Fruit fly (Drosophila melanogaster) whole organism, embryonic: ENCODE measurements around the gene HERC2.

Experiments used
- Aef1 ChIP-seq: fragments of 200-800 bp; sonication (Bioruptor generic); IDR thresholded peaks from 3 replicates; pipeline ENCODE4 v1.3.6; 2022; ENCODE audit warnings: missing biosample characterization, missing genetic modification characterization
- CG10654 ChIP-seq: fragments of 200-800 bp; sonication (Bioruptor generic); optimal IDR thresholded peaks from 2 replicates; lab custom pipeline; 2016; ENCODE audit warnings: missing biosample characterization, missing genetic modification characterization
- CG11504 ChIP-seq: fragments of 200-800 bp; sonication (Bioruptor generic); optimal IDR thresholded peaks from 3 replicates; lab custom pipeline; 2019; ENCODE audit warnings: missing biosample characterization, mild to moderate bottlenecking, missing genetic modification characterization, moderate library complexity
- CG12155 ChIP-seq: fragments of 200-800 bp; sonication (Bioruptor generic); optimal IDR thresholded peaks from 3 replicates; lab custom pipeline; 2016; ENCODE audit warnings: missing biosample characterization, missing genetic modification characterization
- CG12219 ChIP-seq: fragments of 200-800 bp; sonication (Bioruptor generic); optimal IDR thresholded peaks from 3 replicates; lab custom pipeline; 2018; ENCODE audit warnings: missing biosample characterization, mild to moderate bottlenecking, missing genetic modification characterization
- CG12659 ChIP-seq: fragments of 200-800 bp; sonication (Bioruptor generic); optimal IDR thresholded peaks from 3 replicates; lab custom pipeline; 2017; ENCODE audit warnings: mild to moderate bottlenecking, missing biosample characterization, missing genetic modification reagents, missing genetic modification characterization
- CG13424 ChIP-seq: fragments of 200-800 bp; sonication (Bioruptor generic); optimal IDR thresholded peaks from 2 replicates; lab custom pipeline; 2019; ENCODE audit warnings: missing biosample characterization, mild to moderate bottlenecking, missing genetic modification characterization, moderate library complexity
- CG15269 ChIP-seq: fragments of 200-800 bp; sonication (Bioruptor generic); optimal IDR thresholded peaks from 2 replicates; lab custom pipeline; 2018; ENCODE audit warnings: missing biosample characterization, mild to moderate bottlenecking, missing genetic modification characterization, moderate library complexity
- CG15514 ChIP-seq: fragments of 200-800 bp; sonication (Bioruptor generic); optimal IDR thresholded peaks from 3 replicates; lab custom pipeline; 2017; ENCODE audit warnings: missing biosample characterization, missing genetic modification characterization, mild to moderate bottlenecking, moderate library complexity, missing genetic modification reagents
- CG1602 ChIP-seq: fragments of 200-800 bp; sonication (Bioruptor generic); optimal IDR thresholded peaks from 3 replicates; lab custom pipeline; 2016; ENCODE audit warnings: missing biosample characterization, missing genetic modification characterization
- CG18764 ChIP-seq: fragments of 200-800 bp; sonication (Bioruptor generic); optimal IDR thresholded peaks from 3 replicates; lab custom pipeline; 2016; ENCODE audit warnings: missing biosample characterization, missing genetic modification characterization
- CG31441 ChIP-seq: fragments of 200-800 bp; sonication (Bioruptor generic); IDR thresholded peaks from 2 replicates; pipeline ENCODE4 v1.3.6; 2022; ENCODE audit warnings: missing biosample characterization, missing genetic modification characterization
- CG33557 ChIP-seq: fragments of 200-800 bp; sonication (Bioruptor generic); optimal IDR thresholded peaks from 2 replicates; lab custom pipeline; 2019; ENCODE audit warnings: missing biosample characterization, mild to moderate bottlenecking, missing genetic modification characterization, moderate library complexity
- CG4404 ChIP-seq: fragments of 200-800 bp; sonication (Bioruptor generic); IDR thresholded peaks from 2 replicates; pipeline ENCODE4 v1.3.6; 2022; ENCODE audit warnings: missing biosample characterization, missing genetic modification characterization
- CG4820 ChIP-seq: fragments of 200-800 bp; sonication (Bioruptor generic); optimal IDR thresholded peaks from 3 replicates; lab custom pipeline; 2016; ENCODE audit warnings: missing biosample characterization, missing genetic modification characterization
- CG5953 ChIP-seq: fragments of 200-800 bp; sonication (Bioruptor generic); IDR thresholded peaks from 2 replicates; pipeline ENCODE4 v1.3.6; 2022; ENCODE audit warnings: missing biosample characterization, missing genetic modification characterization
- CG6254 ChIP-seq: fragments of 200-800 bp; sonication (Bioruptor generic); optimal IDR thresholded peaks from 3 replicates; lab custom pipeline; 2017; ENCODE audit warnings: mild to moderate bottlenecking, missing biosample characterization, missing genetic modification reagents, missing genetic modification characterization
- CG6654 ChIP-seq: fragments of 200-800 bp; sonication (Bioruptor generic); optimal IDR thresholded peaks from 2 replicates; lab custom pipeline; 2017; ENCODE audit warnings: missing biosample characterization, mild to moderate bottlenecking, missing genetic modification characterization
- CG6854 ChIP-seq: fragments of 200-800 bp; sonication (Bioruptor generic); optimal IDR thresholded peaks from 3 replicates; lab custom pipeline; 2017; ENCODE audit warnings: missing biosample characterization, mild to moderate bottlenecking, missing genetic modification characterization
- CG7987 ChIP-seq: fragments of 200-800 bp; sonication (Bioruptor generic); optimal IDR thresholded peaks from 2 replicates; lab custom pipeline; 2018; ENCODE audit warnings: missing biosample characterization, mild to moderate bottlenecking, missing genetic modification characterization, moderate library complexity
- CG8388 ChIP-seq: fragments of 200-800 bp; sonication (Bioruptor generic); optimal IDR thresholded peaks from 2 replicates; lab custom pipeline; 2019; ENCODE audit warnings: missing biosample characterization, mild to moderate bottlenecking, missing genetic modification characterization, moderate library complexity
- CkIIα-i1 ChIP-seq: fragments of 200-800 bp; sonication (Bioruptor generic); IDR thresholded peaks from 2 replicates; pipeline ENCODE4 v1.3.6; 2022; ENCODE audit warnings: missing biosample characterization, missing genetic modification characterization
- D19A ChIP-seq: fragments of 200-800 bp; optimal IDR thresholded peaks from 3 replicates; lab custom pipeline; 2019; ENCODE audit warnings: missing biosample characterization, mild to moderate bottlenecking, missing genetic modification characterization, moderate library complexity
- Doc2 ChIP-seq: fragments of 200-800 bp; sonication (Bioruptor generic); IDR thresholded peaks from 2 replicates; pipeline ENCODE4 v1.3.6; 2022; ENCODE audit warnings: missing biosample characterization, missing genetic modification characterization
- Gsc ChIP-seq: fragments of 200-800 bp; sonication (Bioruptor generic); IDR thresholded peaks from 2 replicates; pipeline ENCODE4 v1.3.6; 2022; ENCODE audit warnings: missing biosample characterization, missing genetic modification characterization
- Myb ChIP-seq: fragments of 200-800 bp; sonication (Bioruptor generic); optimal IDR thresholded peaks from 2 replicates; lab custom pipeline; 2016; ENCODE audit warnings: missing biosample characterization, missing genetic modification characterization
- Nf-YA ChIP-seq: fragments of 200-800 bp; sonication (Bioruptor generic); IDR thresholded peaks from 2 replicates; pipeline ENCODE4 v1.3.6; 2022; ENCODE audit warnings: missing biosample characterization, missing genetic modification characterization
- Nf-YB ChIP-seq: fragments of 200-800 bp; sonication (Bioruptor generic); optimal IDR thresholded peaks from 3 replicates; lab custom pipeline; 2019; ENCODE audit warnings: missing biosample characterization, mild to moderate bottlenecking, missing genetic modification characterization, moderate library complexity
- YL-1 ChIP-seq: fragments of 200-800 bp; sonication (Bioruptor generic); optimal IDR thresholded peaks from 3 replicates; lab custom pipeline; 2017; ENCODE audit warnings: missing biosample characterization, mild to moderate bottlenecking, missing genetic modification characterization
- abd-A ChIP-seq: fragments of 200-800 bp; sonication (Bioruptor generic); optimal IDR thresholded peaks from 3 replicates; lab custom pipeline; 2019; ENCODE audit warnings: missing biosample characterization, mild to moderate bottlenecking, missing genetic modification characterization, moderate library complexity
- al ChIP-seq: fragments of 200-800 bp; sonication (Bioruptor generic); IDR thresholded peaks from 2 replicates; pipeline ENCODE4 v1.3.6; 2022; ENCODE audit warnings: missing biosample characterization, missing genetic modification characterization
- bsh ChIP-seq, 2 experiments: fragments of 200-800 bp; sonication (Bioruptor generic); optimal IDR thresholded peaks; 2 replicates each; lab custom pipeline; 2017 to 2018; ENCODE audit warnings: mild to moderate bottlenecking in 2 of 2, missing biosample characterization in 2 of 2, missing genetic modification characterization in 2 of 2, moderate library complexity in 1 of 2
- caup ChIP-seq: fragments of 200-800 bp; sonication (Bioruptor generic); optimal IDR thresholded peaks from 3 replicates; lab custom pipeline; 2017; ENCODE audit warnings: missing biosample characterization, mild to moderate bottlenecking, missing genetic modification characterization, moderate library complexity; ENCODE audit not compliant: severe bottlenecking
- chif ChIP-seq, 2 experiments: fragments of 200-800 bp; sonication (Bioruptor generic); optimal IDR thresholded peaks; 3 replicates each; lab custom pipeline; 2016; ENCODE audit warnings: missing biosample characterization in 2 of 2, missing genetic modification characterization in 2 of 2
- ci ChIP-seq: fragments of 200-800 bp; sonication (Bioruptor generic); IDR thresholded peaks from 3 replicates; pipeline ENCODE4 v1.3.6; 2022; ENCODE audit warnings: missing biosample characterization, missing genetic modification characterization
- dimm ChIP-seq: fragments of 200-800 bp; sonication (Bioruptor generic); IDR thresholded peaks from 2 replicates; pipeline ENCODE4 v1.3.6; 2022; ENCODE audit warnings: missing biosample characterization, missing genetic modification characterization
- gcm ChIP-seq: fragments of 200-800 bp; sonication (Bioruptor generic); optimal IDR thresholded peaks from 2 replicates; lab custom pipeline; 2019; ENCODE audit warnings: missing biosample characterization, mild to moderate bottlenecking, missing genetic modification characterization, moderate library complexity
- grau ChIP-seq: fragments of 200-800 bp; optimal IDR thresholded peaks from 3 replicates; lab custom pipeline; 2019; ENCODE audit warnings: missing biosample characterization, mild to moderate bottlenecking, missing genetic modification characterization, moderate library complexity
- ham ChIP-seq: fragments of 200-800 bp; sonication (Bioruptor generic); IDR thresholded peaks from 2 replicates; pipeline ENCODE4 v1.3.6; 2022; ENCODE audit warnings: missing biosample characterization, missing genetic modification characterization
- ind ChIP-seq: fragments of 200-800 bp; sonication (Bioruptor generic); optimal IDR thresholded peaks from 3 replicates; lab custom pipeline; 2016; ENCODE audit warnings: missing biosample characterization, missing genetic modification characterization
- jing ChIP-seq: fragments of 200-800 bp; sonication (Bioruptor generic); optimal IDR thresholded peaks from 2 replicates; lab custom pipeline; 2018; ENCODE audit warnings: missing biosample characterization, mild to moderate bottlenecking, missing genetic modification characterization
- kni ChIP-seq: fragments of 200-800 bp; sonication (Bioruptor generic); optimal IDR thresholded peaks from 3 replicates; lab custom pipeline; 2017; ENCODE audit warnings: mild to moderate bottlenecking, missing biosample characterization, missing genetic modification reagents, missing genetic modification characterization
- knrl ChIP-seq: fragments of 200-800 bp; sonication (Bioruptor generic); IDR thresholded peaks from 3 replicates; pipeline ENCODE4 v1.3.6; 2022; ENCODE audit warnings: missing biosample characterization, missing genetic modification characterization; ENCODE audit not compliant: partially characterized antibody
- mam ChIP-seq: fragments of 200-800 bp; sonication (Bioruptor generic); optimal IDR thresholded peaks from 3 replicates; lab custom pipeline; 2016; ENCODE audit warnings: missing biosample characterization, missing genetic modification characterization
- onecut ChIP-seq: fragments of 200-800 bp; sonication (Bioruptor generic); IDR thresholded peaks from 2 replicates; pipeline ENCODE4 v1.3.6; 2022; ENCODE audit warnings: missing biosample characterization, missing genetic modification characterization
- scrt ChIP-seq: fragments of 200-800 bp; sonication (Bioruptor generic); optimal IDR thresholded peaks from 2 replicates; lab custom pipeline; 2018; ENCODE audit warnings: missing biosample characterization, mild to moderate bottlenecking, missing genetic modification characterization, moderate library complexity
- slp2 ChIP-seq: fragments of 200-800 bp; sonication (Bioruptor generic); optimal IDR thresholded peaks from 2 replicates; lab custom pipeline; 2016; ENCODE audit warnings: missing biosample characterization, missing genetic modification characterization
- sug ChIP-seq: fragments of 200-800 bp; optimal IDR thresholded peaks from 2 replicates; lab custom pipeline; 2019; ENCODE audit warnings: missing biosample characterization, mild to moderate bottlenecking, missing genetic modification characterization, moderate library complexity
- toy ChIP-seq: fragments of 200-800 bp; sonication (Bioruptor generic); IDR thresholded peaks from 2 replicates; pipeline ENCODE4 v1.3.6; 2022; ENCODE audit warnings: missing biosample characterization, missing genetic modification characterization
- unc-4 ChIP-seq: fragments of 200-800 bp; sonication (Bioruptor generic); IDR thresholded peaks from 2 replicates; pipeline ENCODE4 v1.3.6; 2022; ENCODE audit warnings: missing biosample characterization, missing genetic modification characterization; ENCODE audit not compliant: partially characterized antibody

HERC2 gene

DNA sequence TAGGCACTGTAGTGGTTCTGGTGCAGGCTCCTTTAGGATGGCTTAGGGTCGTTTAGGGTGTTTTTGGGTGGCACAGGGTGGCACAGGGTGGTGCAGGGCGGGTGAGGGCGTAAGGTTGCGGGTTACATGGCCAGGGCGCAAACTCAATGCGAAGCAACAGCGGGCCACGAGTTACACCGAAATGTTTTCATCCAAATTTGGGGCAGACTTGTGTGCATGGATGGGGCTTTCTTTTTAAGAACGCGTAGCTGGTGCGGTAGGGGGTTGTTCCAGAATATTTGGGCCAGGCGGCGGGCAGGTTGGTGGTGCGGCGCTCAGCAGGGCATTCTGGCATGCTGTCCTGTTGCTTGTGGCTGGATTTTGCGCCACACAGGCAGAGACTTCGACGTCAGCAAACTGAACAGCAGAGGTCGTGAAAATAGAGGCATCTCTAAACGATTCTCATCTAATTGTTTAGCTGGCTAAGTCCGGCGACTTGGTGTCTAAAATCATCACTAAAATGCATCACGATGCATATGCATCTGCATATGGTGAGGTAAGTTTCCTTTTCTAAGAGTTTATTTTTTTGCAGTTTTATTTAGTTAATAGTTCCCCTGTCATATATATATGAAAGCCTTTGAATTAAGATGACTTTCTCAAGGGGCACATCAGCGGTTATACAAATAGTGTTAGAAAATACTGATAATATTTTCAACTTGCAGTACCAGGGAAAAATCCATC lies 53.8 kb downstream of the HERC2 start (continued):
- TF ChIP-seq grau (peak; percentile 31), ci (GFP tag; lab: Robert Waterston, UW) (no peak), caup (GFP tag; lab: Kevin White, UChicago) (no peak), CG12219 (GFP tag; lab: Kevin White, UChicago) (no peak), mam (GFP tag; lab: Kevin White, UChicago) (no peak), CG15269 (tag; lab: Kevin White, UChicago) (peak; percentile 17), CG12155 (GFP tag; lab: Kevin White, UChicago) (no peak), CG6254 (GFP tag; lab: Kevin White, UChicago) (no peak), D19A (tag; lab: Kevin White, UChicago) (no peak), CG18764 (no peak), Aef1 (no peak), bsh (GFP tag; optimal IDR thresholded peaks at IDR 0.05; lab: Kevin White, UChicago) (no peak), Gsc (GFP tag; lab: Robert Waterston, UW) (no peak), Nf-YA (GFP tag; lab: Robert Waterston, UW) (no peak), CG10654 (GFP tag; lab: Kevin White, UChicago) (no peak), ham (GFP tag; lab: Robert Waterston, UW) (no peak), kni (GFP tag; lab: Kevin White, UChicago) (no peak), unc-4 (GFP tag; lab: Robert Waterston, UW) (no peak), scrt (GFP tag; lab: Kevin White, UChicago) (peak; percentile 86), CG7987 (GFP tag; lab: Kevin White, UChicago) (no peak), CG11504 (tag; lab: Kevin White, UChicago) (peak; percentile 14), jing (GFP tag; lab: Kevin White, UChicago) (no peak), knrl (GFP tag; lab: Robert Waterston, UW) (no peak), CG6854 (GFP tag; lab: Kevin White, UChicago) (no peak), CG5953 (no peak), CG33557 (GFP tag; lab: Kevin White, UChicago) (no peak), CG13424 (tag; lab: Kevin White, UChicago) (peak; percentile 18), CkIIα-i1 (no peak), slp2 (GFP tag; lab: Kevin White, UChicago) (no peak), Doc2 (GFP tag; lab: Robert Waterston, UW) (no peak), CG15514 (GFP tag; lab: Kevin White, UChicago) (no peak), CG4404 (GFP tag; lab: Robert Waterston, UW) (no peak), CG12659 (GFP tag; lab: Kevin White, UChicago) (peak; percentile 1), toy (GFP tag; lab: Robert Waterston, UW) (no peak), Myb (GFP tag; lab: Kevin White, UChicago) (no peak), ind (GFP tag; lab: Kevin White, UChicago) (peak; percentile 7), abd-A (tag; lab: Kevin White, UChicago) (peak; percentile 44), al (GFP tag; lab: Robert Waterston, UW) (no peak), YL-1 (GFP tag; lab: Kevin White, UChicago) (no peak), CG8388 (no peak), dimm (GFP tag; lab: Robert Waterston, UW) (no peak), CG4820 (no peak), sug (tag; lab: Kevin White, UChicago) (no peak), CG6654 (no peak), Nf-YB (GFP tag; lab: Kevin White, UChicago) (no peak), CG31441 (GFP tag; lab: Robert Waterston, UW) (no peak; the same call in 1 of the 2 replicates), gcm (GFP tag; lab: Kevin White, UChicago) (no peak), chif (GFP tag; optimal IDR thresholded peaks at IDR 0.05; lab: Kevin White, UChicago) (no peak), onecut (no peak), CG1602 (GFP tag; lab: Kevin White, UChicago) (no peak)
